Worm (Caenorhabditis elegans) whole organism, late embryonic: Measurements from ENCODE around the gene F48B9.3.

Experiments used
- C08G9.2 ChIP-seq: sonication (generic microtip); optimal IDR thresholded peaks from 2 replicates; lab custom pipeline; 2016; ENCODE audit warnings: mild to moderate bottlenecking, missing genetic modification characterization, moderate library complexity, missing compliant biosample characterization
- F13H6.1 ChIP-seq: sonication (generic microtip); optimal IDR thresholded peaks from 2 replicates; lab custom pipeline; 2016; ENCODE audit warnings: missing genetic modification characterization, missing compliant biosample characterization
- K02D7.2 ChIP-seq: sonication (generic microtip); optimal IDR thresholded peaks from 2 replicates; lab custom pipeline; 2017; ENCODE audit warnings: mild to moderate bottlenecking, missing genetic modification characterization, missing compliant biosample characterization
- Y22D7AL.16 ChIP-seq: sonication (generic microtip); optimal IDR thresholded peaks from 2 replicates; lab custom pipeline; 2016; ENCODE audit warnings: missing genetic modification characterization, missing compliant biosample characterization
- ama-1 ChIP-seq: fragments of 150-350 bp; optimal IDR thresholded peaks from 2 replicates; lab custom pipeline; 2014
- ceh-19 ChIP-seq: fragments of 200-800 bp; sonication (Bioruptor generic); optimal IDR thresholded peaks from 2 replicates; lab custom pipeline; 2018; ENCODE audit warnings: mild to moderate bottlenecking, missing genetic modification characterization, missing compliant biosample characterization
- ceh-2 ChIP-seq: sonication (generic microtip); optimal IDR thresholded peaks from 2 replicates; lab custom pipeline; 2016; ENCODE audit warnings: missing genotype, missing genetic modification characterization, missing compliant biosample characterization
- ceh-30 ChIP-seq: fragments of 150-350 bp; optimal IDR thresholded peaks from 2 replicates; lab custom pipeline; 2014; ENCODE audit warnings: missing biosample characterization, missing genetic modification characterization
- ceh-31 ChIP-seq: sonication (generic microtip); optimal IDR thresholded peaks from 2 replicates; lab custom pipeline; 2016; ENCODE audit warnings: missing genetic modification characterization, missing compliant biosample characterization
- ceh-34 ChIP-seq: sonication (generic microtip); optimal IDR thresholded peaks from 2 replicates; lab custom pipeline; 2016; ENCODE audit warnings: mild to moderate bottlenecking, missing genetic modification characterization, missing compliant biosample characterization
- ceh-45 ChIP-seq: fragments of 200-800 bp; sonication (Bioruptor generic); IDR thresholded peaks from 2 replicates; pipeline ENCODE4 v1.3.6; 2022; ENCODE audit warnings: missing genetic modification reagents, missing genetic modification characterization, missing compliant biosample characterization
- ceh-48 ChIP-seq: sonication (generic microtip); optimal IDR thresholded peaks from 2 replicates; lab custom pipeline; 2016; ENCODE audit warnings: missing genetic modification characterization, inconsistent platforms, missing compliant biosample characterization
- dmd-4 ChIP-seq: sonication (generic microtip); optimal IDR thresholded peaks from 2 replicates; lab custom pipeline; 2016; ENCODE audit warnings: borderline replicate concordance, missing genetic modification characterization, missing compliant biosample characterization
- elt-4 ChIP-seq: sonication (generic microtip); optimal IDR thresholded peaks from 2 replicates; lab custom pipeline; 2016; ENCODE audit warnings: missing genetic modification characterization, missing compliant biosample characterization
- ets-4 ChIP-seq: sonication (generic microtip); optimal IDR thresholded peaks from 2 replicates; lab custom pipeline; 2016; ENCODE audit warnings: missing genetic modification characterization, missing compliant biosample characterization
- fax-1 ChIP-seq: sonication (generic microtip); optimal IDR thresholded peaks from 2 replicates; lab custom pipeline; 2016; ENCODE audit warnings: missing genotype, missing genetic modification characterization, missing compliant biosample characterization
- fkh-6 ChIP-seq: sonication (generic microtip); optimal IDR thresholded peaks from 2 replicates; lab custom pipeline; 2016; ENCODE audit warnings: missing genetic modification characterization, missing compliant biosample characterization
- gmeb-2 ChIP-seq: sonication (generic microtip); optimal IDR thresholded peaks from 2 replicates; lab custom pipeline; 2016; ENCODE audit warnings: missing genetic modification characterization, inconsistent platforms, missing compliant biosample characterization
- hlh-13 ChIP-seq: fragments of 200-800 bp; sonication (Bioruptor generic); optimal IDR thresholded peaks from 2 replicates; lab custom pipeline; 2018; ENCODE audit warnings: mild to moderate bottlenecking, missing genetic modification characterization, missing compliant biosample characterization
- hlh-15 ChIP-seq: sonication (generic microtip); optimal IDR thresholded peaks from 2 replicates; lab custom pipeline; 2016; ENCODE audit warnings: missing genetic modification characterization, missing compliant biosample characterization
- hlh-6 ChIP-seq: sonication (generic microtip); optimal IDR thresholded peaks from 2 replicates; lab custom pipeline; 2016; ENCODE audit warnings: missing genotype, missing genetic modification characterization, missing compliant biosample characterization
- hlh-8 ChIP-seq: sonication (generic microtip); optimal IDR thresholded peaks from 2 replicates; lab custom pipeline; 2016; ENCODE audit warnings: missing genotype, missing genetic modification characterization, missing compliant biosample characterization
- lin-11 ChIP-seq: fragments of 200-800 bp; sonication (Bioruptor generic); optimal IDR thresholded peaks from 2 replicates; lab custom pipeline; 2018; ENCODE audit warnings: mild to moderate bottlenecking, missing genetic modification characterization, missing compliant biosample characterization
- madf-2 ChIP-seq: sonication (generic microtip); optimal IDR thresholded peaks from 2 replicates; lab custom pipeline; 2017; ENCODE audit warnings: missing genetic modification characterization, missing compliant biosample characterization
- nfya-1 ChIP-seq: sonication (generic microtip); optimal IDR thresholded peaks from 2 replicates; lab custom pipeline; 2017; ENCODE audit warnings: missing genetic modification characterization, mild to moderate bottlenecking, missing compliant biosample characterization, antibody characterized with exemption, moderate library complexity
- nhr-232 ChIP-seq: sonication (generic microtip); optimal IDR thresholded peaks from 2 replicates; lab custom pipeline; 2016; ENCODE audit warnings: missing genetic modification characterization, missing compliant biosample characterization
- npax-4 ChIP-seq: sonication (generic microtip); optimal IDR thresholded peaks from 2 replicates; lab custom pipeline; 2016; ENCODE audit warnings: missing genetic modification characterization, missing compliant biosample characterization
- ref-2 ChIP-seq: sonication (generic microtip); optimal IDR thresholded peaks from 2 replicates; lab custom pipeline; 2016; ENCODE audit warnings: missing genetic modification characterization, missing compliant biosample characterization
- rnt-1 ChIP-seq: sonication (generic microtip); optimal IDR thresholded peaks from 2 replicates; lab custom pipeline; 2016; ENCODE audit warnings: missing genetic modification characterization, missing compliant biosample characterization
- sdc-2 ChIP-seq: sonication (generic microtip); optimal IDR thresholded peaks from 2 replicates; lab custom pipeline; 2016; ENCODE audit warnings: missing genotype, missing genetic modification characterization, missing compliant biosample characterization
- sox-2 ChIP-seq: fragments of 200-800 bp; sonication (Bioruptor generic); IDR thresholded peaks from 2 replicates; pipeline ENCODE4 v1.3.6; 2022; ENCODE audit warnings: missing genetic modification reagents, missing genetic modification characterization, missing compliant biosample characterization
- unc-3 ChIP-seq, 2 experiments: fragments of 200-800 bp in 1 of 2; sonication (Bioruptor generic) in 1 of 2; sonication (generic microtip) in 1 of 2; conservative IDR thresholded peaks in 1 of 2; optimal IDR thresholded peaks in 1 of 2; 2 replicates each; pipeline versions ENCODE4 v1.3.6 to Lab custom; 2016 to 2022; ENCODE audit warnings: missing compliant biosample characterization in 2 of 2, missing genetic modification characterization in 2 of 2, missing genetic modification reagents in 1 of 2
- unc-86 ChIP-seq: sonication (generic microtip); optimal IDR thresholded peaks from 2 replicates; lab custom pipeline; 2016; ENCODE audit warnings: missing genetic modification characterization, missing compliant biosample characterization
- zip-5 ChIP-seq: sonication (generic microtip); optimal IDR thresholded peaks from 2 replicates; lab custom pipeline; 2016; ENCODE audit warnings: missing genetic modification characterization, missing compliant biosample characterization
- ztf-16 ChIP-seq: sonication (generic microtip); optimal IDR thresholded peaks from 2 replicates; lab custom pipeline; 2017; ENCODE audit warnings: missing genetic modification characterization, missing compliant biosample characterization

Gene F48B9.3

ce11 chrX:2164751-2165150 is at the start of gene F48B9.3:
Gene F48B9.3 (plus strand): TSS chrX:2165051.
- no peak for TF ChIP-seq sox-2
- TF ChIP-seq nfya-1 (tag; lab: Kevin White, UChicago) = no peak
- no peak for TF ChIP-seq rnt-1 (tag; lab: Kevin White, UChicago)
- TF ChIP-seq dmd-4 = no peak
- TF ChIP-seq hlh-8 (tag; lab: Kevin White, UChicago) = no peak
- no peak for TF ChIP-seq elt-4 (tag; lab: Kevin White, UChicago)
- no peak for TF ChIP-seq fax-1 (tag; lab: Kevin White, UChicago)
- no peak for TF ChIP-seq ceh-19 (GFP tag; lab: Kevin White, UChicago)
- no peak for TF ChIP-seq sdc-2
- TF ChIP-seq ama-1 = no peak
- no peak for TF ChIP-seq unc-3 (GFP tag; conservative IDR thresholded peaks at IDR 0.05; lab: Robert Waterston, UW)
- no peak for TF ChIP-seq unc-3 (tag; optimal IDR thresholded peaks at IDR 0.05; lab: Kevin White, UChicago)
- no peak for TF ChIP-seq F13H6.1
- TF ChIP-seq hlh-13 (GFP tag; lab: Kevin White, UChicago) = no peak
- no peak for TF ChIP-seq unc-86
- TF ChIP-seq Y22D7AL.16 (tag; lab: Kevin White, UChicago) = no peak

- TF ChIP-seq sdc-2 (peak; percentile 18), ceh-48 (tag; lab: Kevin White, UChicago) (no peak), ztf-16 (tag; lab: Kevin White, UChicago) (no peak), K02D7.2 (tag; lab: Kevin White, UChicago) (no peak), nfya-1 (tag; lab: Kevin White, UChicago) (peak; percentile 6)
These were observed 48.5 kb upstream of the F48B9.3 start for ce11 chrX:2116304-2116867.

- TF ChIP-seq nhr-232 (no peak), ama-1 (no peak), ets-4 (tag; lab: Kevin White, UChicago) (no peak), hlh-15 (tag; lab: Kevin White, UChicago) (no peak), madf-2 (tag; lab: Kevin White, UChicago) (no peak), ceh-30 (tag; lab: Kevin White, UChicago) (no peak)
These were observed 46.7 kb upstream of the F48B9.3 start, which contains the start of gene swip-10 for ce11 chrX:2118162-2118561. Gene swip-10 (minus strand): TSS chrX:2118262.

ce11 chrX:2120961-2121360 is 43.9 kb upstream of the F48B9.3 start, which contains the start of gene gpa-5:
Gene gpa-5 (minus strand): TSS chrX:2121061.
- TF ChIP-seq F13H6.1 = no peak
- no peak for TF ChIP-seq ceh-34 (tag; lab: Kevin White, UChicago)
- no peak for TF ChIP-seq hlh-6 (tag; lab: Kevin White, UChicago)
- no peak for TF ChIP-seq dmd-4
- no peak for TF ChIP-seq gmeb-2 (tag; lab: Kevin White, UChicago)
- no peak for TF ChIP-seq ceh-48 (tag; lab: Kevin White, UChicago)
- no peak for TF ChIP-seq ceh-19 (GFP tag; lab: Kevin White, UChicago)
- TF ChIP-seq ref-2 (tag; lab: Kevin White, UChicago) = no peak
- TF ChIP-seq ceh-2 (tag; lab: Kevin White, UChicago) = no peak
- no peak for TF ChIP-seq fkh-6 (tag; lab: Kevin White, UChicago)
- no peak for TF ChIP-seq C08G9.2 (tag; lab: Kevin White, UChicago)
- no peak for TF ChIP-seq fax-1 (tag; lab: Kevin White, UChicago)
- no peak for TF ChIP-seq npax-4 (tag; lab: Kevin White, UChicago)
- no peak for TF ChIP-seq zip-5 (tag; lab: Kevin White, UChicago)
- no peak for TF ChIP-seq lin-11 (tag; lab: Kevin White, UChicago)
- TF ChIP-seq hlh-8 (tag; lab: Kevin White, UChicago) = no peak

ce11 chrX:2130141-2130540 is 34.7 kb upstream of the F48B9.3 start, which contains the start of gene F53B1.8:
Gene F53B1.8 (minus strand): TSS chrX:2130241.
- TF ChIP-seq ceh-45 (GFP tag; lab: Robert Waterston, UW) = no peak
- TF ChIP-seq ceh-2 (tag; lab: Kevin White, UChicago) = no peak
- TF ChIP-seq ceh-31 (tag; lab: Kevin White, UChicago) = no peak
- TF ChIP-seq, all 69 proteins: peak for 0
